Fruit fly (Drosophila melanogaster): ENCODE results near the gene CG1792.
A peak's percentile ranks its signal among the peaks of the same experiment; 100 is the strongest.

Gene CG1792

dm6 chr3R:31616001-31616400, at the start of gene CG1792, which contains the start of gene Mnat9 (continued):
- peak; percentile 97 for TF ChIP-seq CG12219 (GFP tag; optimal IDR thresholded peaks at IDR 0.05)
- TF ChIP-seq pb (GFP tag; optimal IDR thresholded peaks at IDR 0.05): peak; percentile 97
- TF ChIP-seq CG10147 (GFP tag; optimal IDR thresholded peaks at IDR 0.05): peak; percentile 96
- peak; percentile 98 for TF ChIP-seq CG2678 (tag; optimal IDR thresholded peaks at IDR 0.05)
- peak; percentile 99 for TF ChIP-seq E2f1 (GFP tag; IDR thresholded peaks at IDR 0.05)
- TF ChIP-seq row (GFP tag; IDR thresholded peaks at IDR 0.05): peak; percentile 99
- peak; percentile 99 for TF ChIP-seq tx (GFP tag; optimal IDR thresholded peaks at IDR 0.05)
- TF ChIP-seq tll (GFP tag; optimal IDR thresholded peaks at IDR 0.05): peak in 1 of 2 experiments; percentile 58
- TF ChIP-seq nerfin-1 (tag; optimal IDR thresholded peaks at IDR 0.05): peak; percentile 94
- peak; percentile 94 for TF ChIP-seq Ravus (GFP tag; IDR thresholded peaks at IDR 0.05)
- TF ChIP-seq tna (GFP tag; IDR thresholded peaks at IDR 0.05; ENCODE audit: partially characterized antibody): no peak
- TF ChIP-seq cwo (GFP tag; optimal IDR thresholded peaks at IDR 0.05): peak; percentile 94
- peak; percentile 70 for TF ChIP-seq fd102C (GFP tag; optimal IDR thresholded peaks at IDR 0.05)
- peak; percentile 98 for TF ChIP-seq sr (GFP tag; IDR thresholded peaks at IDR 0.05)
- TF ChIP-seq CG5180 (GFP tag; optimal IDR thresholded peaks at IDR 0.05): peak; percentile 83
- peak; percentile 100 for TF ChIP-seq ci (GFP tag; IDR thresholded peaks at IDR 0.05)
- TF ChIP-seq CG11560 (tag; IDR thresholded peaks at IDR 0.05): peak; percentile 92
- TF ChIP-seq Pdp1 (GFP tag; optimal IDR thresholded peaks at IDR 0.05): peak; percentile 98
- TF ChIP-seq gt (GFP tag; IDR thresholded peaks at IDR 0.05): peak; percentile 96
- TF ChIP-seq wek (GFP tag; optimal IDR thresholded peaks at IDR 0.05): peak; percentile 100
- no peak for TF ChIP-seq HLH4C (GFP tag; IDR thresholded peaks at IDR 0.05; ENCODE audit: partially characterized antibody)
- TF ChIP-seq pho (GFP tag; optimal IDR thresholded peaks at IDR 0.05): peak; percentile 98
- no peak for TF ChIP-seq vnd (GFP tag; IDR thresholded peaks at IDR 0.05; ENCODE audit: partially characterized antibody)
- TF ChIP-seq ken (GFP tag; IDR thresholded peaks at IDR 0.05): peak; percentile 99
- TF ChIP-seq Ets97D (GFP tag; optimal IDR thresholded peaks at IDR 0.05): peak; percentile 96
- peak; percentile 99 for TF ChIP-seq CG10209 (GFP tag; optimal IDR thresholded peaks at IDR 0.05)
- peak; percentile 96 for TF ChIP-seq trem (tag; optimal IDR thresholded peaks at IDR 0.05)
- TF ChIP-seq fru (optimal IDR thresholded peaks at IDR 0.05): no peak
- peak; percentile 89 for TF ChIP-seq CG8281 (tag; optimal IDR thresholded peaks at IDR 0.05)
- TF ChIP-seq CHES-1-like (GFP tag; optimal IDR thresholded peaks at IDR 0.05): peak; percentile 99
- TF ChIP-seq CG2875 (GFP tag; optimal IDR thresholded peaks at IDR 0.05): peak; percentile 95
- TF ChIP-seq CG12299 (tag; optimal IDR thresholded peaks at IDR 0.05): peak; percentile 95
- peak; percentile 96 for TF ChIP-seq p53 (GFP tag; optimal IDR thresholded peaks at IDR 0.05)
- TF ChIP-seq HLHmδ (GFP tag; optimal IDR thresholded peaks at IDR 0.05): no peak
- no peak for TF ChIP-seq yki (optimal IDR thresholded peaks at IDR 0.05)
- TF ChIP-seq CG18262 (tag; optimal IDR thresholded peaks at IDR 0.05): peak; percentile 97
- peak; percentile 45 for TF ChIP-seq CG9797 (GFP tag; optimal IDR thresholded peaks at IDR 0.05)
- TF ChIP-seq unc-4 (GFP tag; IDR thresholded peaks at IDR 0.05; ENCODE audit: partially characterized antibody): 0 out of 2 replicates have a peak, but pooled peaks have one; percentile 30
- TF ChIP-seq Sox102F (GFP tag; optimal IDR thresholded peaks at IDR 0.05): peak; percentile 99
- peak; percentile 100 for TF ChIP-seq Ptx1 (GFP tag; IDR thresholded peaks at IDR 0.05)
- peak; percentile 98 for TF ChIP-seq CG6175 (GFP tag; IDR thresholded peaks at IDR 0.05)
- TF ChIP-seq CG8359 (GFP tag; optimal IDR thresholded peaks at IDR 0.05; ENCODE audit: borderline replicate concordance): peak; percentile 84
- peak; percentile 98 for TF ChIP-seq toy (GFP tag; IDR thresholded peaks at IDR 0.05)
- TF ChIP-seq crc (GFP tag; optimal IDR thresholded peaks at IDR 0.05): peak; percentile 97
- peak; percentile 96 for TF ChIP-seq Poxn (GFP tag; IDR thresholded peaks at IDR 0.05)
- peak; percentile 93 for TF ChIP-seq CG34376 (GFP tag; optimal IDR thresholded peaks at IDR 0.05)
- TF ChIP-seq Dbx (GFP tag; IDR thresholded peaks at IDR 0.05): peak; percentile 99
- TF ChIP-seq BEAF-32 (GFP tag; optimal IDR thresholded peaks at IDR 0.05): peak; percentile 53
- TF ChIP-seq Adf1 (GFP tag; IDR thresholded peaks at IDR 0.05): peak; percentile 89
- TF ChIP-seq CG5953 (GFP tag; IDR thresholded peaks at IDR 0.05): peak; percentile 98
- TF ChIP-seq CkIIα-i1 (GFP tag; IDR thresholded peaks at IDR 0.05): peak; percentile 94

Measured in whole organism, embryonic.